Worm (Caenorhabditis elegans): ENCODE measurements around the gene C09B9.2.

DNA sequence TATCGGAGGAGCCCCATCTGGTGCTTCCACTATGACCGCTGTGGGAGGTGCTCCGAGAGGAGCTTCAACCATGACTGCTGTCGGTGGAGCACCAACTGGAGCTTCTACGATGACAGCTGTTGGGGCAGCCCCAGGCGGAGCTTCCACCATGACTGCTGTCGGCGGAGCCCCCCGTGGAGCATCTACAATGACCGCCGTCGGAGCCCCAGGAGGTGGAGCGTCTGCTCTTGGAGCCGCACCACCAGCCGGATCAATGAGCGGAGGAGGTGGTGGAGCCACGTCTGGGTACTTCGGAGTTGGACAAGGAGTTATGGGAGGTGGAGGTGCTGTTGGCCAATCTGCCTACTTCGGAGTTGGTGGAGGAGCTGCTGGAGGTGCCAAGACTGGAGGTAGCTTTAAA lies 32.1 kb upstream of the C09B9.2 start:
- TF ChIP-seq sox-4 (tag; optimal IDR thresholded peaks at IDR 0.05) (no peak), pha-2 (tag; optimal IDR thresholded peaks at IDR 0.05) (no peak), ztf-16 (tag; optimal IDR thresholded peaks at IDR 0.05) (no peak), sdc-2 (tag; optimal IDR thresholded peaks at IDR 0.05) (no peak), dve-1 (tag; optimal IDR thresholded peaks at IDR 0.05) (no peak), unc-86 (tag; optimal IDR thresholded peaks at IDR 0.05) (no peak), dmd-4 (tag; optimal IDR thresholded peaks at IDR 0.05; ENCODE audit: borderline replicate concordance) (no peak)
